Fruit fly (Drosophila melanogaster): Measurements from ENCODE around the gene CG14907.

CG14907 gene

dm6 chr3R:16643591-16643990 is 8.5 kb downstream of the CG14907 start, which contains the start of gene Arl6IP1 (continued):
- no peak for TF ChIP-seq CG12391 (tag; optimal IDR thresholded peaks at IDR 0.05)
- TF ChIP-seq chinmo (GFP tag; IDR thresholded peaks at IDR 0.05; ENCODE audit: partially characterized antibody), result no peak
- TF ChIP-seq hb (GFP tag; IDR thresholded peaks at IDR 0.05; ENCODE audit: partially characterized antibody), result no peak; the same call in 2 of the 3 replicates
- no peak for TF ChIP-seq otp (GFP tag; IDR thresholded peaks at IDR 0.05)
- TF ChIP-seq oc (tag; optimal IDR thresholded peaks at IDR 0.05), result no peak
- peak; percentile 88 for TF ChIP-seq Dp (GFP tag; optimal IDR thresholded peaks at IDR 0.05)
- peak; percentile 56 for TF ChIP-seq Scr (GFP tag; IDR thresholded peaks at IDR 0.05; ENCODE audit: partially characterized antibody)
- TF ChIP-seq CG12155 (GFP tag; optimal IDR thresholded peaks at IDR 0.05), result no peak
- no peak for TF ChIP-seq CG2875 (GFP tag; optimal IDR thresholded peaks at IDR 0.05)
- TF ChIP-seq B-H2 (GFP tag; optimal IDR thresholded peaks at IDR 0.05), result no peak

- TF ChIP-seq trem (tag; optimal IDR thresholded peaks at IDR 0.05), result peak; percentile 53
- peak; percentile 17 for TF ChIP-seq Nf-YB (GFP tag; optimal IDR thresholded peaks at IDR 0.05)
- peak; percentile 76; the same call in 2 of the 3 replicates for TF ChIP-seq Opbp (GFP tag; IDR thresholded peaks at IDR 0.05; ENCODE audit: partially characterized antibody)
- peak; percentile 53 for TF ChIP-seq CoRest (tag; optimal IDR thresholded peaks at IDR 0.05)
- peak; percentile 83 for TF ChIP-seq knrl (GFP tag; IDR thresholded peaks at IDR 0.05; ENCODE audit: partially characterized antibody)
- TF ChIP-seq HLH4C (GFP tag; IDR thresholded peaks at IDR 0.05; ENCODE audit: partially characterized antibody), result peak; percentile 87
- peak; percentile 73 for TF ChIP-seq ato (GFP tag; IDR thresholded peaks at IDR 0.05; ENCODE audit: partially characterized antibody)
- no peak for TF ChIP-seq CG10462 (GFP tag; optimal IDR thresholded peaks at IDR 0.05)
- TF ChIP-seq gfzf (GFP tag; optimal IDR thresholded peaks at IDR 0.05), result peak; percentile 88
- peak; percentile 64 for TF ChIP-seq CG14710 (tag; optimal IDR thresholded peaks at IDR 0.05)
- no peak for TF ChIP-seq az2 (GFP tag; optimal IDR thresholded peaks at IDR 0.05)
- TF ChIP-seq unc-4 (GFP tag; IDR thresholded peaks at IDR 0.05; ENCODE audit: partially characterized antibody), result peak; percentile 87
- TF ChIP-seq ATbp (GFP tag; optimal IDR thresholded peaks at IDR 0.05), result no peak
- TF ChIP-seq tna (GFP tag; IDR thresholded peaks at IDR 0.05; ENCODE audit: partially characterized antibody), result peak; percentile 73
- peak; percentile 36 for TF ChIP-seq CG30020 (tag; optimal IDR thresholded peaks at IDR 0.05)
- TF ChIP-seq CG6791 (GFP tag; IDR thresholded peaks at IDR 0.05; ENCODE audit: partially characterized antibody), result peak; percentile 85
- no peak for TF ChIP-seq CG5180 (GFP tag; optimal IDR thresholded peaks at IDR 0.05)
- TF ChIP-seq CG15601 (tag; optimal IDR thresholded peaks at IDR 0.05), result peak; percentile 49
- TF ChIP-seq inv (GFP tag; IDR thresholded peaks at IDR 0.05; ENCODE audit: partially characterized antibody), result peak; percentile 80
- no peak for TF ChIP-seq caup (GFP tag; optimal IDR thresholded peaks at IDR 0.05; ENCODE audit: severe bottlenecking)
- TF ChIP-seq gro (GFP tag; optimal IDR thresholded peaks at IDR 0.05), result no peak
- peak; percentile 61 for TF ChIP-seq Ets97D (GFP tag; optimal IDR thresholded peaks at IDR 0.05)
- peak; percentile 75 for TF ChIP-seq MESR4 (GFP tag; optimal IDR thresholded peaks at IDR 0.05)
- peak; percentile 87 for TF ChIP-seq amos (GFP tag; IDR thresholded peaks at IDR 0.05; ENCODE audit: partially characterized antibody)
- TF ChIP-seq run (tag; optimal IDR thresholded peaks at IDR 0.05), result no peak
- no peak for TF ChIP-seq CG8388 (GFP tag; optimal IDR thresholded peaks at IDR 0.05)
- peak; percentile 90 for TF ChIP-seq CG13287 (GFP tag; IDR thresholded peaks at IDR 0.05; ENCODE audit: partially characterized antibody)
- TF ChIP-seq E2f2 (GFP tag; IDR thresholded peaks at IDR 0.05), result peak; percentile 96
- TF ChIP-seq prd (optimal IDR thresholded peaks at IDR 0.05), result no peak
- TF ChIP-seq prd (GFP tag; IDR thresholded peaks at IDR 0.05), result no peak
- peak; percentile 25; the same call in 1 of the 2 replicates for TF ChIP-seq MBD-R2 (GFP tag; IDR thresholded peaks at IDR 0.05)
- TF ChIP-seq CG11504 (tag; optimal IDR thresholded peaks at IDR 0.05), result peak; percentile 89
- peak; percentile 90 for TF ChIP-seq Dll (GFP tag; IDR thresholded peaks at IDR 0.05; ENCODE audit: partially characterized antibody)
- peak; percentile 18 for TF ChIP-seq CG12391 (tag; optimal IDR thresholded peaks at IDR 0.05)
- peak; percentile 92 for TF ChIP-seq Dref (GFP tag; IDR thresholded peaks at IDR 0.05)
- peak; percentile 94 for TF ChIP-seq CG2116 (GFP tag; optimal IDR thresholded peaks at IDR 0.05)
- no peak for TF ChIP-seq danr (GFP tag; IDR thresholded peaks at IDR 0.05)
- no peak for TF ChIP-seq fru (optimal IDR thresholded peaks at IDR 0.05)
Observed at dm6 chr3R:16640005-16640408, 12.1 kb downstream of the CG14907 start, which contains the start of gene nonA-l. Gene nonA-l (plus strand): TSS chr3R:16640205.

All from whole organism, embryonic.